Worm (Caenorhabditis elegans) whole organism, L2 larva: Measurements from ENCODE around the gene R02F11.3.

Experiments
- R02D3.7 ChIP-seq: fragments of 150-350 bp; optimal IDR thresholded peaks from 2 replicates; lab custom pipeline; 2014; ENCODE audit warnings: missing biosample characterization, missing genetic modification characterization
- ama-1 ChIP-seq: fragments of 150-350 bp; optimal IDR thresholded peaks from 2 replicates; lab custom pipeline; 2018; ENCODE audit warnings: inconsistent platforms
- ceh-16 ChIP-seq: fragments of 150-350 bp; optimal IDR thresholded peaks from 2 replicates; lab custom pipeline; 2014; ENCODE audit warnings: missing biosample characterization, missing genetic modification characterization
- egl-27 ChIP-seq: sonication (generic microtip); optimal IDR thresholded peaks from 3 replicates; lab custom pipeline; 2017; ENCODE audit warnings: missing biosample characterization, missing genetic modification reagents, missing genetic modification characterization
- elt-1 ChIP-seq: fragments of 150-350 bp; optimal IDR thresholded peaks from 2 replicates; lab custom pipeline; 2014; ENCODE audit warnings: missing biosample characterization, missing genetic modification characterization
- fos-1 ChIP-seq: fragments of 150-350 bp; optimal IDR thresholded peaks from 2 replicates; lab custom pipeline; 2014; ENCODE audit warnings: missing biosample characterization, missing genetic modification characterization
- lin-39 ChIP-seq: fragments of 150-350 bp; optimal IDR thresholded peaks from 2 replicates; lab custom pipeline; 2014; ENCODE audit warnings: missing biosample characterization, missing genetic modification reagents, missing genetic modification characterization
- nhr-25 ChIP-seq: fragments of 150-350 bp; sonication (generic microtip); optimal IDR thresholded peaks from 3 replicates; lab custom pipeline; 2014; ENCODE audit warnings: missing biosample characterization, missing genetic modification characterization
- nhr-6 ChIP-seq: fragments of 150-350 bp; optimal IDR thresholded peaks from 2 replicates; lab custom pipeline; 2014; ENCODE audit warnings: missing biosample characterization, missing genetic modification characterization
- nhr-77 ChIP-seq: fragments of 150-350 bp; optimal IDR thresholded peaks from 2 replicates; lab custom pipeline; 2014; ENCODE audit warnings: missing biosample characterization, missing genetic modification characterization
- skn-1 ChIP-seq: sonication (generic microtip); optimal IDR thresholded peaks from 2 replicates; lab custom pipeline; 2017; ENCODE audit warnings: missing biosample characterization, missing genetic modification characterization
- unc-62 ChIP-seq: fragments of 150-350 bp; optimal IDR thresholded peaks from 2 replicates; lab custom pipeline; 2014; ENCODE audit warnings: missing biosample characterization, missing genetic modification reagents, missing genetic modification characterization
- zag-1 ChIP-seq: fragments of 150-350 bp; optimal IDR thresholded peaks from 2 replicates; lab custom pipeline; 2014; ENCODE audit warnings: missing biosample characterization, missing genetic modification characterization

DNA sequence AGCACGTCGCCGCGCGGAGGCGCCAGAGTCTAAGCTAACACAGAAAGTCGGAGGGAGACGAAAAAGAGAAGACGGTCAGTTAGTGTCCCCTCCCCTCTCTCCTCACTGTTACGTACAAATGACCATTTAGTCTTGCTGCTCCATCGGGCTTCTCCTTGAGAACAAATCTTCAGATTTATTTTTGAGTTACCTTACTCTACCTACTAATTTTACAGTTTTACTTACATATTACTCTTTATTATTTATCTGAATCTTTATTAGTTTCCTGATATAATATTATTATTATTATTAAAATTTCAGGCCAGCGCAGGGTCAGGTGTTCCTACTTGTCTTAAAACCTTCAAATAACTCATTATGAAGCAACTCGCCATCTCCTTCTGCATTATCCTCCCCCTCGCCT lies 5.0 kb downstream of the R02F11.3 start, which contains the start of gene R02F11.1:
- no peak for TF ChIP-seq fos-1 (tag; lab: Kevin White, UChicago)
- TF ChIP-seq nhr-25 (tag; lab: Kevin White, UChicago), result no peak
- no peak for TF ChIP-seq lin-39 (tag; lab: Kevin White, UChicago)
- TF ChIP-seq nhr-77, result no peak
- TF ChIP-seq nhr-6 (tag; lab: Kevin White, UChicago), result no peak
- no peak for TF ChIP-seq R02D3.7
- no peak for TF ChIP-seq egl-27
- no peak for TF ChIP-seq elt-1 (tag; lab: Kevin White, UChicago)
- TF ChIP-seq skn-1 (tag; lab: Kevin White, UChicago), result no peak
- no peak for TF ChIP-seq ama-1 (lab: Kevin White, UChicago)
- no peak for TF ChIP-seq ceh-16 (tag; lab: Kevin White, UChicago)
- TF ChIP-seq unc-62 (GFP tag; lab: Kevin White, UChicago), result no peak
- no peak for TF ChIP-seq zag-1 (tag; lab: Kevin White, UChicago)
